Worm (Caenorhabditis elegans): ENCODE data around the gene rpl-29.
A peak's percentile ranks its signal among the peaks of the same experiment; 100 is the strongest.

The rpl-29 gene

DNA sequence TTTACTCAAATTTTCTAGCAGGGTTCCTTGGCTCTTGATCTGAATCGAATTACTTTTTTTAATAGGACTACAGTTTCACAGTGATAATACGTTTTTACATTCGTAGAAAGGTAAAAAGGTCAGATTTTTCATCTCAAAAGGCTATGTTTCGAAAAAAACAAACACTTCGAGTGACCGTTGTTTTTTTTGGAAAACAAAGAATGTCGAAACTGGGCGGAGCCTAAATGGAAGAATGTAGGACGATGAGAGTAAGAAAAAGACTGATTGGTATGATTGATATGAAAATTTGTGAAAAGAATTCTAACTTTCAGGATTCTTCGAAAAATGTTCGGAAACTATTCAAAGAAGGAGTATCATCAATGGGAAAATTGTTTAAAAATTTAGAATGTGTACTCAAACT is 30.9 kb downstream of the rpl-29 start, which contains the start of gene Y37A1A.2:
Gene Y37A1A.2 (minus strand): TSS at position 101 of the 400 bp plus-strand sequence.
- TF ChIP-seq B0310.2 (tag; optimal IDR thresholded peaks at IDR 0.05), result no peak
- no peak for TF ChIP-seq flt-1 (GFP tag; IDR thresholded peaks at IDR 0.05)
- no peak for TF ChIP-seq tbx-37 (GFP tag; conservative IDR thresholded peaks at IDR 0.05)
- TF ChIP-seq sea-1 (GFP tag; conservative IDR thresholded peaks at IDR 0.05), result no peak
- no peak for TF ChIP-seq hmg-4 (GFP tag; optimal IDR thresholded peaks at IDR 0.05)
- no peak for TF ChIP-seq ceh-13 (GFP tag; optimal IDR thresholded peaks at IDR 0.05)
- no peak for TF ChIP-seq aly-1 (tag; optimal IDR thresholded peaks at IDR 0.05)
- TF ChIP-seq hnd-1 (tag; optimal IDR thresholded peaks at IDR 0.05), result no peak
- TF ChIP-seq F13C5.2 (tag; optimal IDR thresholded peaks at IDR 0.05), result no peak
- no peak for TF ChIP-seq ama-1 (optimal IDR thresholded peaks at IDR 0.05)
- no peak for TF ChIP-seq tbx-11 (GFP tag; IDR thresholded peaks at IDR 0.05)
- no peak for TF ChIP-seq scrt-1 (GFP tag; IDR thresholded peaks at IDR 0.05)
- TF ChIP-seq hmbx-1 (tag; optimal IDR thresholded peaks at IDR 0.05), result no peak
- no peak for TF ChIP-seq ets-7 (tag; optimal IDR thresholded peaks at IDR 0.05)
- no peak for TF ChIP-seq tra-4 (tag; optimal IDR thresholded peaks at IDR 0.05)
- no peak for TF ChIP-seq ceh-36 (tag; optimal IDR thresholded peaks at IDR 0.05)
- no peak for TF ChIP-seq pes-1 (GFP tag; IDR thresholded peaks at IDR 0.05)

DNA sequence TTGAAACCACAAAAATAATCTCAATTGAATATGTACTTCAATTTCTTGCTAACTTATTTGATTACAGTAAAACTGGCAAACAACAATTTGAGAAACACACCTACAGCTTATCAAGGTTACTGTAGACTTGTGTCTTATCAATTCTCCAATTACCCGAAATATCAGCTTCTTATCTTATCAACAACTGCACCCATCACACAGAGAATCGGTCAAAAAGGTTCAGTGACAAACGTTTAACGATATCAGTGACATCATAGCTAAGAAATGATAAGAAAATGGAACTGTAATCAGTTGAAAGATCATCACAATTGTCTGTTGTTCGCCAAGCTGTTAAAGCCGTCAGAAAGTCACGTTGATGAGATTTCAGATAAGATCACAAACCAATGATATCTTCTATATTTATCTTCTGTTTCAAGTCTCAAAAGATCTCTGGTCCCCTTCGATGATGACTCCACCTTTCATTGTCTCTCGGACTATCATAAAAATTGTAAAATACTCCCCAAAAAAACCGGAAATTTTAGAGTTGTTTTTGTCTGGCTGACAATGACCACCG is 37.3 kb downstream of the rpl-29 start:
- TF ChIP-seq hmg-4 (GFP tag; optimal IDR thresholded peaks at IDR 0.05) (no peak), hnd-1 (tag; optimal IDR thresholded peaks at IDR 0.05) (no peak), tbx-37 (GFP tag; conservative IDR thresholded peaks at IDR 0.05) (no peak)

DNA sequence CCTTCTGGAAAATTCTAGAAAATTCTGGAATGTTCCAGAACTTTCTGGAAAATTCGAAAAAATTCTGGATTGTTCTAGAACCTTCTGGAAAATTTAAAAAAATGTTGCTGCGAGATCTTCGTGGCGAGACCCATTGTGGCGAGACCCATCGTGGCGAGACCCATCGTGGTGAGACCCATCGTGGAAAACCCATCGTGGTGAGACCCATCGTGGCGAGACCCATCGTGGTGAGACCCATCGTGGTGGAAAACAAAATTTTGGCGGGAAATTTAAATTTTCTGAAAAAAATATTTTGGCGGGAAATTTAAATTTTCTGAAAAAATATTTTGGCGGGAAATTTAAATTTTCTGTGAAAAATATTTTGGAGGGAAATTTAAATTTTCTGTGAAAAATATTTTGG is 40.3 kb downstream of the rpl-29 start:
- peak; percentile 44 for TF ChIP-seq tbx-37 (GFP tag; conservative IDR thresholded peaks at IDR 0.05)
- peak; percentile 78; the same call in 1 of the 2 replicates for TF ChIP-seq sea-1 (GFP tag; conservative IDR thresholded peaks at IDR 0.05)
- peak; percentile 69 for TF ChIP-seq pes-1 (GFP tag; IDR thresholded peaks at IDR 0.05)

DNA sequence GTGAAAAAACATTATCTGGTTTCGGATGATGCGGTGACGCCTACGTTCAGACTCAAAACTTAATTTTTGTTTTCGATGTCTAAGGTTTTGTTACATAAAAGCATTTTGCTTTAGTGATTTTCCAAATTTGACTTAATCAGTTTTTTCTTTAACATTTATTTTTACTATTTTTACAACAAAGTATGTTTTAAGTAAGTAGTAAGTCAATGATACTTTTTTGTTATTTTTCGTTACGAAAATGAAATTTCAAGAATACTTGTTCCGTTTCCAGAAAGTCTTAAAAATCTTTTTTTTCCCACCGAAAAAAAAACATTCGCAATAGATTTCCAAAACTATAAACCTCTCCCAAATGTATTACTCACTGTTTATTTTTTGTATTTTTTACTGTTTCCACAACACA is 45.6 kb downstream of the rpl-29 start:
- TF ChIP-seq tra-4 (tag; optimal IDR thresholded peaks at IDR 0.05) (no peak), aly-1 (tag; optimal IDR thresholded peaks at IDR 0.05) (no peak), flt-1 (GFP tag; IDR thresholded peaks at IDR 0.05) (no peak), scrt-1 (GFP tag; IDR thresholded peaks at IDR 0.05) (no peak), hnd-1 (tag; optimal IDR thresholded peaks at IDR 0.05) (no peak), hmg-4 (GFP tag; optimal IDR thresholded peaks at IDR 0.05) (no peak), ceh-36 (tag; optimal IDR thresholded peaks at IDR 0.05) (no peak)
